Worm (Caenorhabditis elegans): ENCODE measurements around the gene tag-280.

The tag-280 gene

ce11 chrII:12448241-12448640, 12.2 kb upstream of the tag-280 start, which contains the start of gene srh-27:
srh-27 (plus strand) TSS chrII:12448541.
- TF ChIP-seq ceh-31 (tag; optimal IDR thresholded peaks at IDR 0.05) (no peak), pag-3 (tag; optimal IDR thresholded peaks at IDR 0.05; ENCODE audit: borderline replicate concordance) (no peak), pros-1 (tag; optimal IDR thresholded peaks at IDR 0.05) (no peak)

- TF ChIP-seq pag-3 (tag; optimal IDR thresholded peaks at IDR 0.05; ENCODE audit: borderline replicate concordance) (no peak), fkh-10 (GFP tag; optimal IDR thresholded peaks at IDR 0.05) (no peak), unc-55 (GFP tag; optimal IDR thresholded peaks at IDR 0.05) (no peak), ztf-16 (tag; optimal IDR thresholded peaks at IDR 0.05) (no peak), ceh-19 (GFP tag; optimal IDR thresholded peaks at IDR 0.05) (no peak), hlh-8 (tag; optimal IDR thresholded peaks at IDR 0.05) (no peak), ceh-14 (tag; optimal IDR thresholded peaks at IDR 0.05) (no peak), sox-2 (GFP tag; IDR thresholded peaks at IDR 0.05) (no peak), ahr-1 (tag; optimal IDR thresholded peaks at IDR 0.05) (no peak), dmd-4 (tag; optimal IDR thresholded peaks at IDR 0.05; ENCODE audit: borderline replicate concordance) (no peak), unc-3 (GFP tag; conservative IDR thresholded peaks at IDR 0.05) (no peak), unc-3 (tag; optimal IDR thresholded peaks at IDR 0.05) (no peak), ceh-9 (tag; optimal IDR thresholded peaks at IDR 0.05) (no peak), ceh-24 (tag; optimal IDR thresholded peaks at IDR 0.05) (no peak), ceh-45 (GFP tag; IDR thresholded peaks at IDR 0.05) (no peak), zip-5 (tag; optimal IDR thresholded peaks at IDR 0.05) (no peak), npax-4 (tag; optimal IDR thresholded peaks at IDR 0.05) (no peak), madf-2 (tag; optimal IDR thresholded peaks at IDR 0.05) (no peak), elt-4 (tag; optimal IDR thresholded peaks at IDR 0.05) (no peak)
Measured at ce11 chrII:12449849-12450248, 10.6 kb upstream of the tag-280 start, which contains the start of gene sre-34. sre-34 (plus strand) TSS chrII:12450149.

- TF ChIP-seq ceh-2 (tag; optimal IDR thresholded peaks at IDR 0.05) (no peak), ceh-18 (tag; optimal IDR thresholded peaks at IDR 0.05) (no peak), dmd-4 (tag; optimal IDR thresholded peaks at IDR 0.05; ENCODE audit: borderline replicate concordance) (no peak), pros-1 (tag; optimal IDR thresholded peaks at IDR 0.05) (no peak), ceh-48 (tag; optimal IDR thresholded peaks at IDR 0.05) (no peak), pat-9 (tag; optimal IDR thresholded peaks at IDR 0.05) (no peak), ceh-31 (tag; optimal IDR thresholded peaks at IDR 0.05) (no peak), nhr-11 (tag; optimal IDR thresholded peaks at IDR 0.05) (no peak), gmeb-2 (tag; optimal IDR thresholded peaks at IDR 0.05) (no peak)
Measured at ce11 chrII:12452754-12453352, 7.6 kb upstream of the tag-280 start, which contains the start of the genes sre-35 and sre-33. sre-35 (minus strand) TSS chrII:12452854. sre-33 (plus strand) TSS chrII:12453302.

- TF ChIP-seq sdc-2 (tag; optimal IDR thresholded peaks at IDR 0.05): no peak
- no peak for TF ChIP-seq ceh-48 (tag; optimal IDR thresholded peaks at IDR 0.05)
Measured at ce11 chrII:12456633-12457032, 3.8 kb upstream of the tag-280 start, which contains the start of gene sre-32. sre-32 (minus strand) TSS chrII:12456733.

ce11 chrII:12457275-12457674, 3.2 kb upstream of the tag-280 start, which contains the start of gene sre-38:
sre-38 (plus strand) TSS chrII:12457575.
- TF ChIP-seq madf-2 (tag; optimal IDR thresholded peaks at IDR 0.05) (no peak), sox-4 (tag; optimal IDR thresholded peaks at IDR 0.05) (no peak), pqm-1 (tag; optimal IDR thresholded peaks at IDR 0.05) (no peak), rnt-1 (tag; optimal IDR thresholded peaks at IDR 0.05) (no peak), unc-42 (tag; optimal IDR thresholded peaks at IDR 0.05) (no peak), pat-9 (tag; optimal IDR thresholded peaks at IDR 0.05) (no peak)

ce11 chrII:12459422-12459821, 1.0 kb upstream of the tag-280 start, which contains the start of gene tag-281:
tag-281 (plus strand) TSS chrII:12459761.
- TF ChIP-seq tbx-7 (tag; optimal IDR thresholded peaks at IDR 0.05) (no peak), ceh-48 (tag; optimal IDR thresholded peaks at IDR 0.05) (peak; percentile 3), T23F11.4 (GFP tag; optimal IDR thresholded peaks at IDR 0.05) (no peak), odd-2 (tag; optimal IDR thresholded peaks at IDR 0.05) (no peak), mec-3 (tag; optimal IDR thresholded peaks at IDR 0.05; ENCODE audit: borderline replicate concordance) (no peak), lim-6 (tag; optimal IDR thresholded peaks at IDR 0.05) (no peak), Y22D7AL.16 (tag; optimal IDR thresholded peaks at IDR 0.05) (no peak), ets-4 (tag; optimal IDR thresholded peaks at IDR 0.05) (no peak), C08G9.2 (tag; optimal IDR thresholded peaks at IDR 0.05) (no peak), ceh-9 (tag; optimal IDR thresholded peaks at IDR 0.05) (no peak), K09A11.1 (tag; optimal IDR thresholded peaks at IDR 0.05; ENCODE audit: insufficient read depth) (no peak), eyg-1 (tag; optimal IDR thresholded peaks at IDR 0.05) (no peak), pat-9 (tag; optimal IDR thresholded peaks at IDR 0.05) (no peak), ceh-2 (tag; optimal IDR thresholded peaks at IDR 0.05) (no peak), pax-1 (tag; optimal IDR thresholded peaks at IDR 0.05) (peak; percentile 6)
